Worm (Caenorhabditis elegans): ENCODE results near the gene srab-11.

DNA sequence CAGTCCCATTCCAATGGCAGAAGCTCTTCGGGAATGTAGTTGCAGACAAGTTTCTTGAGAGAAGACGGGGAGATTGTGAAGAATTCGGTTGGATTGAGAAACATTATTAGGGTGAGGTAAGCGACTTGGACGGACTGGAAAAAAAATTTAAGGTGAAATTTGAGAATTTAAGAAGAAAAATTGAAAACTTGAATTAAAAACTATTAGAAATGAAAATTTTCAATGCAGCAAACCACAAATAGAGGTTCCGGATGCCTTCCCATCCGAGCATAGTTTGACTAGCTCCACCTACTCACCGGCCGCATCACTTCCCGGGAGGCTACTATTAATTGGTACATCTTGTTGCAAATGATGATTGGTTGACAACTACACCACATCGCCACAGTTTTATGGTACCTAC is 33.1 kb downstream of the srab-11 start, which contains the start of gene Y73C8C.8:
- TF ChIP-seq dsc-1 (tag; optimal IDR thresholded peaks at IDR 0.05) (no peak), nhr-11 (tag; optimal IDR thresholded peaks at IDR 0.05) (no peak), C16A3.4 (tag; optimal IDR thresholded peaks at IDR 0.05) (no peak), lsy-2 (tag; optimal IDR thresholded peaks at IDR 0.05) (no peak), hlh-4 (tag; optimal IDR thresholded peaks at IDR 0.05) (no peak), jun-1 (tag; optimal IDR thresholded peaks at IDR 0.05) (no peak), unc-130 (tag; optimal IDR thresholded peaks at IDR 0.05) (no peak), lin-15B (tag; optimal IDR thresholded peaks at IDR 0.05) (no peak), sox-4 (tag; optimal IDR thresholded peaks at IDR 0.05) (no peak), lin-39 (tag; optimal IDR thresholded peaks at IDR 0.05) (no peak), mdl-1 (tag; optimal IDR thresholded peaks at IDR 0.05) (no peak)

All from whole organism, L1 larva.